Worm (Caenorhabditis elegans) whole organism, L4 larva: ENCODE measurements around the gene F08F3.4.

Experiments
- lin-15B ChIP-seq: fragments of 150-350 bp; sonication (generic microtip); optimal IDR thresholded peaks from 3 replicates; lab custom pipeline; 2014; ENCODE audit warnings: missing biosample characterization, missing genetic modification characterization
- pha-4 ChIP-seq, 2 experiments: fragments of 150-350 bp in 1 of 2; fragments of 200-800 bp in 1 of 2; sonication (Bioruptor generic) in 1 of 2; IDR thresholded peaks in 1 of 2; optimal IDR thresholded peaks in 1 of 2; 2 replicates each; pipeline versions ENCODE4 v1.3.6 to Lab custom; 2014 to 2022; ENCODE audit warnings: missing genetic modification characterization in 2 of 2, missing genetic modification reagents in 2 of 2, missing biosample characterization in 1 of 2, missing compliant biosample characterization in 1 of 2

- TF ChIP-seq lin-15B (tag; lab: Kevin White, UChicago): no peak
- no peak for TF ChIP-seq pha-4 (GFP tag; IDR thresholded peaks at IDR 0.05; lab: Robert Waterston, UW)
- no peak for TF ChIP-seq pha-4 (tag; optimal IDR thresholded peaks at IDR 0.05; lab: Kevin White, UChicago)
Observed at ce11 chrV:5453615-5454014, 42.9 kb downstream of the F08F3.4 start, which contains the start of gene glc-3.
